Worm (Caenorhabditis elegans) whole organism, L1 larva: Measurements from ENCODE around the gene srx-33.
A peak's percentile ranks its signal among the peaks of the same experiment; 100 is the strongest.

Experiments
- C34B4.2 ChIP-seq: sonication (generic microtip); optimal IDR thresholded peaks from 2 replicates; lab custom pipeline; 2017; ENCODE audit warnings: mild to moderate bottlenecking, missing genetic modification characterization, missing compliant biosample characterization
- aly-2 ChIP-seq: fragments of 150-350 bp; optimal IDR thresholded peaks from 2 replicates; lab custom pipeline; 2014; ENCODE audit warnings: missing biosample characterization, missing genetic modification characterization
- blmp-1 ChIP-seq: fragments of 150-350 bp; optimal IDR thresholded peaks from 2 replicates; lab custom pipeline; 2014; ENCODE audit warnings: missing biosample characterization, missing genetic modification characterization
- efl-1 ChIP-seq, 4 experiments: fragments of 150-350 bp; optimal IDR thresholded peaks in 3 of 4; peaks in 1 of 4; 1 replicate in 1 of 4; 2 replicates in 3 of 4; lab custom pipeline; 2014; ENCODE audit warnings: missing biosample characterization in 2 of 4, missing genetic modification characterization in 2 of 4, missing genetic modification reagents in 2 of 4
- egl-13 ChIP-seq: sonication (generic microtip); optimal IDR thresholded peaks from 2 replicates; lab custom pipeline; 2016; ENCODE audit warnings: missing genotype, missing genetic modification reagents, missing genetic modification characterization, missing compliant biosample characterization
- elt-2 ChIP-seq: sonication (generic microtip); optimal IDR thresholded peaks from 2 replicates; lab custom pipeline; 2016; ENCODE audit warnings: missing genetic modification characterization, mild to moderate bottlenecking, inconsistent platforms, missing compliant biosample characterization, missing genetic modification reagents
- fkh-10 ChIP-seq: sonication (generic microtip); optimal IDR thresholded peaks from 2 replicates; lab custom pipeline; 2017; ENCODE audit warnings: missing biosample characterization, missing genetic modification reagents, missing genetic modification characterization
- grh-1 ChIP-seq: fragments of 200-800 bp; sonication (Bioruptor generic); IDR thresholded peaks from 2 replicates; pipeline ENCODE4 v1.3.6; 2022; ENCODE audit warnings: missing genetic modification reagents, missing genetic modification characterization, missing compliant biosample characterization
- hpl-2 ChIP-seq: fragments of 150-350 bp; optimal IDR thresholded peaks from 2 replicates; lab custom pipeline; 2014; ENCODE audit warnings: missing biosample characterization, missing genetic modification reagents, missing genetic modification characterization
- lin-14 ChIP-seq: fragments of 200-800 bp; sonication (Bioruptor generic); optimal IDR thresholded peaks from 2 replicates; lab custom pipeline; 2018; ENCODE audit warnings: mild to moderate bottlenecking, missing genetic modification characterization, moderate library complexity, missing compliant biosample characterization
- lin-35 ChIP-seq, 2 experiments: fragments of 150-350 bp; optimal IDR thresholded peaks; 2 replicates each; lab custom pipeline; 2014; ENCODE audit warnings: missing biosample characterization in 2 of 2, missing genetic modification characterization in 2 of 2, missing genetic modification reagents in 2 of 2
- lir-3 ChIP-seq: sonication (generic microtip); optimal IDR thresholded peaks from 2 replicates; lab custom pipeline; 2016; ENCODE audit warnings: mild to moderate bottlenecking, missing genetic modification characterization, moderate library complexity, missing compliant biosample characterization; ENCODE audit not compliant: poor library complexity
- mef-2 ChIP-seq: fragments of 150-350 bp; optimal IDR thresholded peaks from 2 replicates; lab custom pipeline; 2014; ENCODE audit warnings: missing biosample characterization, missing genetic modification characterization
- nhr-12 ChIP-seq: sonication (generic microtip); optimal IDR thresholded peaks from 2 replicates; lab custom pipeline; 2017; ENCODE audit warnings: missing biosample characterization, missing genetic modification characterization
- nhr-237 ChIP-seq: fragments of 150-350 bp; optimal IDR thresholded peaks from 2 replicates; lab custom pipeline; 2014; ENCODE audit warnings: missing biosample characterization, missing genetic modification characterization
- nhr-28 ChIP-seq: fragments of 150-350 bp; optimal IDR thresholded peaks from 2 replicates; lab custom pipeline; 2014; ENCODE audit warnings: missing biosample characterization, missing genetic modification characterization
- nhr-84 ChIP-seq: sonication (generic microtip); optimal IDR thresholded peaks from 2 replicates; lab custom pipeline; 2017; ENCODE audit warnings: missing biosample characterization, missing genetic modification characterization
- nhr-90 ChIP-seq: sonication (generic microtip); optimal IDR thresholded peaks from 2 replicates; lab custom pipeline; 2016; ENCODE audit warnings: mild to moderate bottlenecking, missing genetic modification characterization, missing compliant biosample characterization; ENCODE audit not compliant: poor library complexity
- pqm-1 ChIP-seq: sonication (generic microtip); optimal IDR thresholded peaks from 3 replicates; lab custom pipeline; 2017; ENCODE audit warnings: missing biosample characterization, missing genetic modification characterization
- rnt-1 ChIP-seq: sonication (generic microtip); optimal IDR thresholded peaks from 2 replicates; lab custom pipeline; 2016; ENCODE audit warnings: mild to moderate bottlenecking, missing genetic modification characterization, moderate library complexity, missing compliant biosample characterization
- skn-1 ChIP-seq: fragments of 150-350 bp; optimal IDR thresholded peaks from 2 replicates; lab custom pipeline; 2014; ENCODE audit warnings: missing biosample characterization, missing genetic modification characterization
- snu-23 ChIP-seq: sonication (generic microtip); optimal IDR thresholded peaks from 2 replicates; lab custom pipeline; 2016; ENCODE audit warnings: missing genetic modification characterization, missing compliant biosample characterization
- unc-130 ChIP-seq: fragments of 150-350 bp; optimal IDR thresholded peaks from 2 replicates; lab custom pipeline; 2017; ENCODE audit warnings: missing biosample characterization, missing genetic modification characterization, inconsistent platforms
- unc-30 ChIP-seq: sonication (generic microtip); optimal IDR thresholded peaks from 2 replicates; lab custom pipeline; 2017; ENCODE audit warnings: missing biosample characterization, missing genetic modification characterization
- xbp-1 ChIP-seq: sonication (generic microtip); optimal IDR thresholded peaks from 2 replicates; lab custom pipeline; 2016; ENCODE audit warnings: missing genetic modification characterization, missing compliant biosample characterization
- ztf-11 ChIP-seq, 2 experiments: sonication (generic microtip); optimal IDR thresholded peaks; 2 replicates each; lab custom pipeline; 2016 to 2017; ENCODE audit warnings: missing genetic modification characterization in 2 of 2, missing biosample characterization in 1 of 2, missing compliant biosample characterization in 1 of 2

Gene srx-33

DNA sequence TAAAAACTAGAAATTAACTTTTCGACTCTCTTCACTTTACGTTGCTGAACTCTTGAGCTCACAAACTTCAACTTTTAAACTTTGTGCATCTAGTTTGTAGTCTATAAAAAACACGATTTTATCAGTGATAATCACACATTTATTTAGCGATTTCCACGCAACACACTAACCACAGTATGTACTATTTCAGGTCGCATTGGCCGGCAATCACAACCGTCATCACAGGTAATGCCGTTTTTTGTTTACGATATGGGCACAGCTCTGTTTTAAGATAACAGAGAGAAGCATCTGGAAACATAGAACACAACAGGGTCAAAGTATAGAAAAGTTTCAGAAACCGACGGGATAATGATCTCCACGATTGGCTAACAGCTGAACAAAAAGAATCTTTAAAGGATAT, 42.5 kb downstream of the srx-33 start (continued):
- no peak for TF ChIP-seq C34B4.2 (tag; lab: Kevin White, UChicago)
- TF ChIP-seq ztf-11 (tag; optimal IDR thresholded peaks at IDR 0.05; lab: Kevin White, UChicago) = no peak
- no peak for TF ChIP-seq xbp-1 (tag; lab: Kevin White, UChicago)
- no peak for TF ChIP-seq nhr-28
- no peak for TF ChIP-seq nhr-84 (tag; lab: Kevin White, UChicago)
- no peak for TF ChIP-seq unc-130 (tag; lab: Kevin White, UChicago)
- TF ChIP-seq aly-2 (tag; lab: Kevin White, UChicago) = no peak
- no peak for TF ChIP-seq nhr-90 (tag; lab: Kevin White, UChicago)
- TF ChIP-seq egl-13 (tag; lab: Kevin White, UChicago) = no peak
- TF ChIP-seq nhr-237 = no peak
- no peak for TF ChIP-seq blmp-1 (tag; lab: Kevin White, UChicago)
- TF ChIP-seq unc-30 (tag; lab: Kevin White, UChicago) = no peak
- no peak for TF ChIP-seq grh-1 (GFP tag; lab: Robert Waterston, UW)
- no peak for TF ChIP-seq nhr-12 (tag; lab: Kevin White, UChicago)
- TF ChIP-seq lin-35 (GFP tag; optimal IDR thresholded peaks at IDR 0.05; lab: Kevin White, UChicago) = peak in 1 of 2 experiments; percentile 30
- TF ChIP-seq rnt-1 = no peak
- no peak for TF ChIP-seq fkh-10 (GFP tag; lab: Kevin White, UChicago)
- TF ChIP-seq elt-2 (tag; lab: Kevin White, UChicago) = peak; percentile 57
- TF ChIP-seq, all 84 proteins: peak for 5

DNA sequence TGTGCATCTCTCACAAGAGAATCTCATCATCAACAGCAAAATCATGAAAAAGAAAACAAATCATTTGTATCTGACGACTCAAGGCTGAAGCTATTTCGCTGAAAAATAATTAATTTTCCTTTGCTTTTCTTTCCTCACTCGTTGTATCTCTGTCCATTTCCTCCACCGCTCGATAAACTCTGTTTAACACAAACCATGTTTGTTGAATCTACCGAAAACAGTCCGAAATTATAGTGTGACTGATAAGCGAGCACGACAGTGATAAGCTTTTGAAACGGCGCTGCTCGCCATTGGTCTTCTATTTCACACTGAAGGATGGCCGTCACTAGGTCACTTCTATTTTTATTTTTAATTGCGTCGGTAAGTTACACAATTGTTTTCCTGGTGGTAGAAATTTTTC, 43.0 kb downstream of the srx-33 start, which contains the start of gene npa-1:
TSS of gene npa-1 (plus strand) at position 142 of the 400 bp plus-strand sequence.
- peak; percentile 18 for TF ChIP-seq elt-2 (tag; lab: Kevin White, UChicago)
- no peak for TF ChIP-seq hpl-2
- TF ChIP-seq pqm-1 (tag; lab: Kevin White, UChicago) = peak; percentile 48
- no peak for TF ChIP-seq efl-1 (optimal IDR thresholded peaks at IDR 0.05; lab: Kevin White, UChicago)
- peak in 1 of 2 experiments; percentile 75 for TF ChIP-seq efl-1 (GFP tag; optimal IDR thresholded peaks at IDR 0.05 in 1 of 2; lab: Kevin White, UChicago)
- no peak for TF ChIP-seq lir-3

DNA sequence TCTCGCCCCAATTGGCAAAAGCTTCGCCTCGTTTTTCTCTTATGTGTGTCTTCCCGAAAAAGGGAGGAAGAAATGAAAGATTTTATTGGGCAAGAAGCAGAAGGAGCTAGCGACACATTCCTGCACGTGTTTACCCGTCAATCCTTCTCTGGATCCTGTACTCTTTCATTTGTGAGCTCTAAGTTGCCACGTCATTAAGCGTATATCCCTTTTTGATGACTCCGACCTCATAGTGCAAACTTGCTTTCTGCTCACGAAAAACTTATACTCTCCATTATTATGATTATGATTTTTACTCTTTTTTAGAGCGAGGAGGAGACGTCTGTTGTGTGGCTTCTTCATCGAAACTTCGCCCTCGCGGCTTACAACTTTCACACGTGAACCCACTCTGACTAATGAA, 46.4 kb downstream of the srx-33 start, which contains the start of gene F27B10.1:
TSS of gene F27B10.1 (plus strand) at position 301 of the 400 bp plus-strand sequence.
- TF ChIP-seq nhr-28 (no peak), lin-14 (GFP tag; lab: Kevin White, UChicago) (peak; percentile 4)
- TF ChIP-seq, all 84 proteins: peak for 1

DNA sequence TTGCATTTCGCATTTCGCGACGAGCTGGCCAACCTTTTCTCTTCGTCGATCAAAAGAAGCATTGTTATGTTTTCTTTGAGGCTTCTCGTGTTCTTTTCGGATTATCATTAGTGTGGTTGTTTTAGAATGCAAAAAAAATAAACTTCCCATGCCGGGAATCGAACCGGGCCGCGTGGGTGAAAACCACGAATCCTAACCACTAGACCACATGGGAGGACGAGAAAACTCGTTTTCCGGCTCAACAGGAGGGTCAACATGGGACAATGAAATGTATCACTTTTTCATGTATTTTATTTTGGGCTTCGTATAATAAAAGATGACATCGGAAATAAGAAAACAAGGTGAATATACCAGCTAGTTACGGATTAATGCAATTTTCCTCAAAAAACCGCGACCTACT, 49.1 kb downstream of the srx-33 start:
- TF ChIP-seq nhr-84 (tag; lab: Kevin White, UChicago) = no peak
- no peak for TF ChIP-seq efl-1 (optimal IDR thresholded peaks at IDR 0.05; lab: Kevin White, UChicago)
- TF ChIP-seq efl-1 (GFP tag; optimal IDR thresholded peaks at IDR 0.05 in 1 of 2; lab: Kevin White, UChicago) = peak in 1 of 2 experiments; percentile 85

DNA sequence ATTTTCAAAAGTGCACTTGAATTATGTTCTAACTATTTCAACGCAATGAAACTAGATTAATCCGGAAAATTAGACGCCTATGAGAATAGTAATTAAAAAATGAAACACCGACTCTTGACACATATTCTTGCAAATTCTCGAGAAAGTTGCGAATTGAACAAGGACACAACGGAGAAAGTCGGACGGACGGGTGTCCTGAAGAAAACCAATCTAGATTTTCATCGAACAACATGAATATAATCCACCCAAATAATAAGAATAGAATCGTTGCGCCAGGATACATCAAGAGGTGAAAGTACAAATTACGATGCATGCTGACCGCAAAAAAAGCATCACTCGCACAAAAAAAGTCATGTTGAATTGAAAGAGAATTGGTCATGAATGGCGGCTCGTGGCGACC, 49.8 kb downstream of the srx-33 start:
- no peak for TF ChIP-seq skn-1 (tag; lab: Kevin White, UChicago)
- peak; percentile 82 for TF ChIP-seq blmp-1 (tag; lab: Kevin White, UChicago)
- no peak for TF ChIP-seq snu-23
- TF ChIP-seq mef-2 (tag; lab: Kevin White, UChicago) = no peak
